Fruit fly (Drosophila melanogaster) whole organism, prepupa: ENCODE measurements around the gene GstZ1.
A peak's percentile ranks its signal among the peaks of the same experiment; 100 is the strongest.

Experiments used
- CG10631 ChIP-seq: fragments of 200-800 bp; sonication (Bioruptor generic); optimal IDR thresholded peaks from 2 replicates; lab custom pipeline; 2016; ENCODE audit warnings: missing biosample characterization, missing genetic modification characterization
- CG11762 ChIP-seq: fragments of 200-800 bp; sonication (Bioruptor generic); optimal IDR thresholded peaks from 3 replicates; lab custom pipeline; 2016; ENCODE audit warnings: missing biosample characterization, missing genetic modification characterization; ENCODE audit not compliant: insufficient read depth
- CG11902 ChIP-seq: fragments of 200-800 bp; sonication (Bioruptor generic); optimal IDR thresholded peaks from 3 replicates; lab custom pipeline; 2016; ENCODE audit warnings: missing biosample characterization, missing genetic modification characterization
- CG1621 ChIP-seq: fragments of 200-800 bp; sonication (Bioruptor generic); optimal IDR thresholded peaks from 3 replicates; lab custom pipeline; 2018; ENCODE audit warnings: missing biosample characterization, mild to moderate bottlenecking, missing genetic modification characterization
- CG16779 ChIP-seq: fragments of 200-800 bp; sonication (Bioruptor generic); optimal IDR thresholded peaks from 3 replicates; lab custom pipeline; 2017; ENCODE audit warnings: missing biosample characterization, mild to moderate bottlenecking, missing genetic modification characterization
- CG31627 ChIP-seq: fragments of 200-800 bp; sonication (Bioruptor generic); optimal IDR thresholded peaks from 3 replicates; lab custom pipeline; 2016; ENCODE audit warnings: missing biosample characterization, missing genetic modification characterization
- CG32006 ChIP-seq: fragments of 200-800 bp; sonication (Bioruptor generic); optimal IDR thresholded peaks from 3 replicates; lab custom pipeline; 2017; ENCODE audit warnings: missing biosample characterization, mild to moderate bottlenecking, missing genetic modification characterization
- CG34406 ChIP-seq: fragments of 200-800 bp; sonication (Bioruptor generic); optimal IDR thresholded peaks from 3 replicates; lab custom pipeline; 2016; ENCODE audit warnings: missing biosample characterization, missing genetic modification characterization
- CG3919 ChIP-seq: fragments of 200-800 bp; sonication (Bioruptor generic); optimal IDR thresholded peaks from 3 replicates; lab custom pipeline; 2016; ENCODE audit warnings: missing biosample characterization, missing genetic modification characterization
- CG6163 ChIP-seq: fragments of 200-800 bp; sonication (Bioruptor generic); IDR thresholded peaks from 3 replicates; pipeline ENCODE4 v1.3.6; 2022; ENCODE audit warnings: missing biosample characterization, missing genetic modification characterization
- CG6276 ChIP-seq: fragments of 200-800 bp; sonication (Bioruptor generic); optimal IDR thresholded peaks from 2 replicates; lab custom pipeline; 2017; ENCODE audit warnings: missing biosample characterization, mild to moderate bottlenecking, missing genetic modification characterization
- CG6792 ChIP-seq: fragments of 200-800 bp; sonication (Bioruptor generic); optimal IDR thresholded peaks from 3 replicates; lab custom pipeline; 2016; ENCODE audit warnings: missing biosample characterization, missing genetic modification characterization
- CG6808 ChIP-seq: fragments of 200-800 bp; sonication (Bioruptor generic); optimal IDR thresholded peaks from 3 replicates; lab custom pipeline; 2017; ENCODE audit warnings: missing biosample characterization, missing genetic modification characterization, mild to moderate bottlenecking, moderate library complexity, missing genetic modification reagents
- CG6854 ChIP-seq: fragments of 200-800 bp; sonication (Bioruptor generic); optimal IDR thresholded peaks from 2 replicates; lab custom pipeline; 2017; ENCODE audit warnings: missing biosample characterization, mild to moderate bottlenecking, missing genetic modification characterization
- CG7368 ChIP-seq: fragments of 200-800 bp; sonication (Bioruptor generic); optimal IDR thresholded peaks from 3 replicates; lab custom pipeline; 2016; ENCODE audit warnings: missing biosample characterization, missing genetic modification characterization
- CG8119 ChIP-seq: fragments of 200-800 bp; sonication (Bioruptor generic); IDR thresholded peaks from 3 replicates; pipeline ENCODE4 v1.3.6; 2022; ENCODE audit warnings: missing biosample characterization, missing genetic modification characterization
- CG8319 ChIP-seq: fragments of 200-800 bp; sonication (Bioruptor generic); optimal IDR thresholded peaks from 3 replicates; lab custom pipeline; 2016; ENCODE audit warnings: missing biosample characterization, missing genetic modification characterization
- CG8632 ChIP-seq: fragments of 200-800 bp; sonication (Bioruptor generic); optimal IDR thresholded peaks from 3 replicates; lab custom pipeline; 2016; ENCODE audit warnings: missing biosample characterization, missing genetic modification characterization
- CG9139 ChIP-seq: fragments of 200-800 bp; sonication (Bioruptor generic); optimal IDR thresholded peaks from 3 replicates; lab custom pipeline; 2017; ENCODE audit warnings: missing biosample characterization, mild to moderate bottlenecking, missing genetic modification characterization
- Eip75B ChIP-seq: fragments of 200-800 bp; sonication (Bioruptor generic); optimal IDR thresholded peaks from 3 replicates; lab custom pipeline; 2016; ENCODE audit warnings: missing biosample characterization, missing genetic modification characterization
- Eip78C ChIP-seq: fragments of 200-800 bp; sonication (Bioruptor generic); peaks from one replicate; lab custom pipeline; 2016; ENCODE audit warnings: missing biosample characterization, missing genetic modification characterization
- Eip93F ChIP-seq: fragments of 200-800 bp; sonication (Bioruptor generic); optimal IDR thresholded peaks from 2 replicates; lab custom pipeline; 2016; ENCODE audit warnings: missing biosample characterization, mild to moderate bottlenecking, missing genetic modification characterization
- Ets21C ChIP-seq: fragments of 200-800 bp; sonication (Bioruptor generic); optimal IDR thresholded peaks from 3 replicates; lab custom pipeline; 2016; ENCODE audit warnings: missing biosample characterization, missing genetic modification characterization
- Ets96B ChIP-seq: fragments of 200-800 bp; optimal IDR thresholded peaks from 2 replicates; lab custom pipeline; 2019; ENCODE audit warnings: missing biosample characterization, mild to moderate bottlenecking, missing genetic modification characterization, moderate library complexity
- Hr38 ChIP-seq: sonication (Bioruptor generic); optimal IDR thresholded peaks from 2 replicates; lab custom pipeline; 2016; ENCODE audit warnings: missing biosample characterization, missing genetic modification characterization
- Lpt ChIP-seq: fragments of 200-800 bp; sonication (Bioruptor generic); optimal IDR thresholded peaks from 3 replicates; lab custom pipeline; 2016; ENCODE audit warnings: missing biosample characterization, missing genetic modification characterization
- Smox ChIP-seq: fragments of 200-800 bp; sonication (Bioruptor generic); optimal IDR thresholded peaks from 3 replicates; lab custom pipeline; 2016; ENCODE audit warnings: missing biosample characterization, missing genetic modification characterization
- Sox14 ChIP-seq: fragments of 200-800 bp; sonication (Bioruptor generic); optimal IDR thresholded peaks from 3 replicates; lab custom pipeline; 2016; ENCODE audit warnings: missing biosample characterization, missing genetic modification characterization
- acj6 ChIP-seq: fragments of 200-800 bp; sonication (Bioruptor generic); optimal IDR thresholded peaks from 3 replicates; lab custom pipeline; 2016; ENCODE audit warnings: missing biosample characterization, missing genetic modification characterization
- cyc ChIP-seq: fragments of 200-800 bp; sonication (Bioruptor generic); optimal IDR thresholded peaks from 3 replicates; lab custom pipeline; 2016; ENCODE audit warnings: missing biosample characterization, missing genetic modification characterization
- dsx ChIP-seq: fragments of 200-800 bp; optimal IDR thresholded peaks from 3 replicates; lab custom pipeline; 2019; ENCODE audit warnings: missing biosample characterization, mild to moderate bottlenecking, missing genetic modification characterization, moderate library complexity; ENCODE audit not compliant: poor library complexity, severe bottlenecking
- esn ChIP-seq: fragments of 200-800 bp; sonication (Bioruptor generic); optimal IDR thresholded peaks from 2 replicates; lab custom pipeline; 2016; ENCODE audit warnings: missing biosample characterization, mild to moderate bottlenecking, missing genetic modification characterization, moderate library complexity
- fkh ChIP-seq: fragments of 200-800 bp; sonication (Bioruptor generic); optimal IDR thresholded peaks from 3 replicates; lab custom pipeline; 2017; ENCODE audit warnings: missing biosample characterization, mild to moderate bottlenecking, missing genetic modification characterization, moderate library complexity
- lz ChIP-seq: fragments of 200-800 bp; sonication (Bioruptor generic); optimal IDR thresholded peaks from 3 replicates; lab custom pipeline; 2016; ENCODE audit warnings: missing biosample characterization, missing genetic modification characterization
- net ChIP-seq: fragments of 200-800 bp; sonication (Bioruptor generic); optimal IDR thresholded peaks from 3 replicates; lab custom pipeline; 2016; ENCODE audit warnings: missing biosample characterization, missing genetic modification characterization
- pdm3 ChIP-seq: fragments of 200-800 bp; sonication (Bioruptor generic); optimal IDR thresholded peaks from 3 replicates; lab custom pipeline; 2016; ENCODE audit warnings: missing biosample characterization, missing genetic modification characterization
- spab ChIP-seq: fragments of 200-800 bp; sonication (Bioruptor generic); optimal IDR thresholded peaks from 2 replicates; lab custom pipeline; 2017; ENCODE audit warnings: missing biosample characterization, mild to moderate bottlenecking, missing genetic modification characterization, missing genetic modification reagents
- ss ChIP-seq, 2 experiments: fragments of 200-800 bp; sonication (Bioruptor generic); optimal IDR thresholded peaks; 2 replicates in 1 of 2; 3 replicates in 1 of 2; lab custom pipeline; 2017 to 2018; ENCODE audit warnings: mild to moderate bottlenecking in 2 of 2, missing biosample characterization in 2 of 2, missing genetic modification characterization in 2 of 2, moderate library complexity in 1 of 2
- svp ChIP-seq: fragments of 200-800 bp; sonication (Bioruptor generic); peaks from one replicate; lab custom pipeline; 2016; ENCODE audit warnings: missing biosample characterization, missing genetic modification characterization
- topi ChIP-seq: fragments of 200-800 bp; sonication (Bioruptor generic); optimal IDR thresholded peaks from 3 replicates; lab custom pipeline; 2016; ENCODE audit warnings: missing biosample characterization, missing genetic modification characterization
- vri ChIP-seq: fragments of 200-800 bp; sonication (Bioruptor generic); optimal IDR thresholded peaks from 3 replicates; lab custom pipeline; 2016; ENCODE audit warnings: missing biosample characterization, mild to moderate bottlenecking, missing genetic modification characterization

GstZ1 gene

dm6 chr3R:9456373-9456772 is at the start of gene GstZ1:
GstZ1 (minus strand) TSS chr3R:9456546.
- TF ChIP-seq Smox (GFP tag; lab: Kevin White, UChicago) (no peak), net (GFP tag; lab: Kevin White, UChicago) (no peak), Eip78C (peak; percentile 31)

dm6 chr3R:9504355-9504754 is 48.0 kb upstream of the GstZ1 start, which contains the start of gene CG8149:
CG8149 (plus strand) TSS chr3R:9504656.
- TF ChIP-seq fkh (peak; percentile 76), dsx (GFP tag; lab: Kevin White, UChicago) (peak; percentile 11), CG11762 (GFP tag; lab: Kevin White, UChicago) (no peak), Eip78C (peak; percentile 10), CG6808 (GFP tag; lab: Kevin White, UChicago) (no peak), Ets96B (tag; lab: Kevin White, UChicago) (no peak), cyc (no peak), Sox14 (GFP tag; lab: Kevin White, UChicago) (peak; percentile 39), topi (GFP tag; lab: Kevin White, UChicago) (peak; percentile 21), CG1621 (tag; lab: Kevin White, UChicago) (peak; percentile 35), CG6163 (no peak), lz (GFP tag; lab: Kevin White, UChicago) (peak; percentile 14), CG16779 (tag; lab: Kevin White, UChicago) (no peak), CG9139 (GFP tag; lab: Kevin White, UChicago) (no peak), esn (GFP tag; lab: Kevin White, UChicago) (peak; percentile 27)

dm6 chr3R:9503329-9504088 is 47.2 kb upstream of the GstZ1 start:
- TF ChIP-seq CG10631 (GFP tag; lab: Kevin White, UChicago) (no peak), pdm3 (GFP tag; lab: Kevin White, UChicago) (no peak), CG6163 (peak; percentile 17; the same call in 1 of the 3 replicates), dsx (GFP tag; lab: Kevin White, UChicago) (peak; percentile 30), CG6276 (GFP tag; lab: Kevin White, UChicago) (no peak), ss (GFP tag; optimal IDR thresholded peaks at IDR 0.05; lab: Kevin White, UChicago) (peak in 1 of 2 experiments; percentile 8), CG8119 (GFP tag; lab: Robert Waterston, UW) (0 out of 3 replicates have a peak, but pooled peaks have one; percentile 16), Eip78C (peak; percentile 61), CG31627 (GFP tag; lab: Kevin White, UChicago) (no peak), CG16779 (tag; lab: Kevin White, UChicago) (no peak), CG8632 (no peak), CG1621 (tag; lab: Kevin White, UChicago) (no peak), CG11902 (GFP tag; lab: Kevin White, UChicago) (no peak)

dm6 chr3R:9502416-9502763 is 46.0 kb upstream of the GstZ1 start, which contains the start of gene RhoL:
RhoL (minus strand) TSS chr3R:9502581.
- TF ChIP-seq Hr38 (GFP tag; lab: Kevin White, UChicago) = no peak
- no peak for TF ChIP-seq CG32006
- peak; percentile 25 for TF ChIP-seq CG1621 (tag; lab: Kevin White, UChicago)
- TF ChIP-seq fkh = peak; percentile 37
- peak; percentile 40 for TF ChIP-seq Eip75B
- TF ChIP-seq CG7368 (GFP tag; lab: Kevin White, UChicago) = peak; percentile 6
- no peak for TF ChIP-seq cyc
- TF ChIP-seq spab (GFP tag; lab: Kevin White, UChicago) = no peak
- no peak for TF ChIP-seq CG10631 (GFP tag; lab: Kevin White, UChicago)
- no peak for TF ChIP-seq svp (GFP tag; lab: Kevin White, UChicago)
- TF ChIP-seq Smox (GFP tag; lab: Kevin White, UChicago) = no peak
- no peak for TF ChIP-seq CG8319 (GFP tag; lab: Kevin White, UChicago)
- TF ChIP-seq Ets96B (tag; lab: Kevin White, UChicago) = peak; percentile 10
- TF ChIP-seq Eip78C = peak; percentile 81
- peak; percentile 90 for TF ChIP-seq dsx (GFP tag; lab: Kevin White, UChicago)
- no peak for TF ChIP-seq CG11762 (GFP tag; lab: Kevin White, UChicago)
- no peak for TF ChIP-seq CG3919 (GFP tag; lab: Kevin White, UChicago)
- TF ChIP-seq acj6 (GFP tag; lab: Kevin White, UChicago) = no peak
- TF ChIP-seq CG6276 (GFP tag; lab: Kevin White, UChicago) = no peak
- peak; percentile 43; the same call in 2 of the 3 replicates for TF ChIP-seq CG8119 (GFP tag; lab: Robert Waterston, UW)
- TF ChIP-seq vri = peak; percentile 83
- TF ChIP-seq Ets21C (GFP tag; lab: Kevin White, UChicago) = no peak
- TF ChIP-seq net (GFP tag; lab: Kevin White, UChicago) = peak; percentile 59
- TF ChIP-seq Sox14 (GFP tag; lab: Kevin White, UChicago) = peak; percentile 28
- no peak for TF ChIP-seq CG34406
- TF ChIP-seq topi (GFP tag; lab: Kevin White, UChicago) = no peak
- TF ChIP-seq Eip93F (GFP tag; lab: Kevin White, UChicago) = peak; percentile 29
- no peak for TF ChIP-seq CG6792 (GFP tag; lab: Kevin White, UChicago)
- TF ChIP-seq CG6854 (GFP tag; lab: Kevin White, UChicago) = peak; percentile 62
- TF ChIP-seq esn (GFP tag; lab: Kevin White, UChicago) = peak; percentile 47
- peak; percentile 28 for TF ChIP-seq Lpt (GFP tag; lab: Kevin White, UChicago)
